Worm (Caenorhabditis elegans) whole organism, L2 larva: Measurements from ENCODE around the gene ceh-37.

Source experiments
- C34F6.9 ChIP-seq: fragments of 150-350 bp; optimal IDR thresholded peaks from 2 replicates; lab custom pipeline; 2014; ENCODE audit warnings: missing biosample characterization, missing genetic modification characterization
- F13H6.1 ChIP-seq: sonication (generic microtip); optimal IDR thresholded peaks from 2 replicates; lab custom pipeline; 2016; ENCODE audit warnings: missing genetic modification characterization, missing compliant biosample characterization
- blmp-1 ChIP-seq: sonication (generic microtip); optimal IDR thresholded peaks from 2 replicates; lab custom pipeline; 2017; ENCODE audit warnings: missing genetic modification characterization, mild to moderate bottlenecking, missing compliant biosample characterization, antibody characterized with exemption, moderate library complexity; ENCODE audit not compliant: insufficient read depth
- ceh-82 ChIP-seq: fragments of 150-350 bp; optimal IDR thresholded peaks from 2 replicates; lab custom pipeline; 2014; ENCODE audit warnings: missing biosample characterization, missing genetic modification characterization
- crh-2 ChIP-seq: sonication (generic microtip); optimal IDR thresholded peaks from 2 replicates; lab custom pipeline; 2017; ENCODE audit warnings: missing biosample characterization, missing genetic modification characterization
- fos-1 ChIP-seq: fragments of 150-350 bp; optimal IDR thresholded peaks from 2 replicates; lab custom pipeline; 2014; ENCODE audit warnings: missing biosample characterization, missing genetic modification characterization
- gmeb-1 ChIP-seq: fragments of 150-350 bp; optimal IDR thresholded peaks from 2 replicates; lab custom pipeline; 2014; ENCODE audit warnings: missing biosample characterization, missing genetic modification characterization
- lin-11 ChIP-seq: fragments of 150-350 bp; sonication (generic microtip); optimal IDR thresholded peaks from 2 replicates; lab custom pipeline; 2014; ENCODE audit warnings: missing biosample characterization, missing genetic modification characterization, inconsistent platforms, mixed read lengths
- lsy-2 ChIP-seq, 2 experiments: fragments of 150-350 bp in 1 of 2; sonication (generic microtip) in 1 of 2; optimal IDR thresholded peaks; 2 replicates each; lab custom pipeline; 2014 to 2017; ENCODE audit warnings: missing biosample characterization in 2 of 2, missing genetic modification characterization in 2 of 2
- mab-5 ChIP-seq: fragments of 150-350 bp; optimal IDR thresholded peaks from 2 replicates; lab custom pipeline; 2014; ENCODE audit warnings: missing biosample characterization, missing genetic modification characterization
- mdl-1 ChIP-seq, 2 experiments: fragments of 150-350 bp in 1 of 2; sonication (generic microtip) in 1 of 2; optimal IDR thresholded peaks; 2 replicates each; lab custom pipeline; 2017; ENCODE audit warnings: missing biosample characterization in 2 of 2, missing genetic modification characterization in 2 of 2
- nhr-11 ChIP-seq: fragments of 150-350 bp; optimal IDR thresholded peaks from 2 replicates; lab custom pipeline; 2014; ENCODE audit warnings: missing biosample characterization, missing genetic modification characterization
- nhr-21 ChIP-seq: fragments of 150-350 bp; optimal IDR thresholded peaks from 2 replicates; lab custom pipeline; 2014; ENCODE audit warnings: missing biosample characterization, missing genetic modification characterization
- nhr-23 ChIP-seq: fragments of 150-350 bp; optimal IDR thresholded peaks from 2 replicates; lab custom pipeline; 2014; ENCODE audit warnings: missing biosample characterization, missing genetic modification reagents, missing genetic modification characterization
- nhr-6 ChIP-seq: fragments of 150-350 bp; optimal IDR thresholded peaks from 2 replicates; lab custom pipeline; 2014; ENCODE audit warnings: missing biosample characterization, missing genetic modification characterization
- nhr-77 ChIP-seq: fragments of 150-350 bp; optimal IDR thresholded peaks from 2 replicates; lab custom pipeline; 2014; ENCODE audit warnings: missing biosample characterization, missing genetic modification characterization
- sem-4 ChIP-seq: fragments of 150-350 bp; optimal IDR thresholded peaks from 2 replicates; lab custom pipeline; 2014; ENCODE audit warnings: missing biosample characterization, missing genetic modification reagents, missing genetic modification characterization
- skn-1 ChIP-seq: sonication (generic microtip); optimal IDR thresholded peaks from 2 replicates; lab custom pipeline; 2017; ENCODE audit warnings: missing biosample characterization, missing genetic modification characterization
- sma-9 ChIP-seq, 2 experiments: fragments of 150-350 bp in 1 of 2; sonication (generic microtip) in 1 of 2; optimal IDR thresholded peaks; 2 replicates each; lab custom pipeline; 2014 to 2016; ENCODE audit warnings: missing genetic modification characterization in 2 of 2, mild to moderate bottlenecking in 1 of 2, missing biosample characterization in 1 of 2, missing compliant biosample characterization in 1 of 2, missing genetic modification reagents in 1 of 2, moderate library complexity in 1 of 2
- unc-55 ChIP-seq: fragments of 150-350 bp; sonication (generic microtip); optimal IDR thresholded peaks from 3 replicates; lab custom pipeline; 2014; ENCODE audit warnings: missing biosample characterization, missing genetic modification reagents, missing genetic modification characterization
- unc-62 ChIP-seq: fragments of 150-350 bp; optimal IDR thresholded peaks from 2 replicates; lab custom pipeline; 2014; ENCODE audit warnings: missing biosample characterization, missing genetic modification reagents, missing genetic modification characterization
- zag-1 ChIP-seq: fragments of 150-350 bp; optimal IDR thresholded peaks from 2 replicates; lab custom pipeline; 2014; ENCODE audit warnings: missing biosample characterization, missing genetic modification characterization
- ztf-11 ChIP-seq: sonication (generic microtip); optimal IDR thresholded peaks from 2 replicates; lab custom pipeline; 2017; ENCODE audit warnings: missing biosample characterization, missing genetic modification characterization
- ztf-4 ChIP-seq: fragments of 150-350 bp; optimal IDR thresholded peaks from 2 replicates; lab custom pipeline; 2014; ENCODE audit warnings: missing biosample characterization, missing genetic modification characterization

Gene ceh-37

DNA sequence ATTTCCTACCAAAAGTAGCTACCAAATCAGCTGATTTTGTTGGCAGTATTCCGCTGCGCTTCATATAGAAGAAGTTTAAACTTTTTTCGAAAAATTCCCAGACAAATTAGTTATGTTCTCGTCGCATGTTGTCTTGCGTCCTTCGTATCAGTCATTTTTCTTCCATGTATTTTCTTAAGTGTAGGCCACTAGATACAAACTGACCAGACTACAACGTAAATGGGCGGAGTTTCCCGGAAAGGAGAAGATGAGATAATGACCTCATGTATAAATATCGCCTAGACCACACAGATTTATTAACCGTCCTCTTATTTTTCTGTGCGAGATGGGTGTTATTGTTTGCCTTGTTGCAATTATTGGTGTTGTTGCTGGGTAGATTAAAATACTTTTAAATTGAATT lies 17.5 kb upstream of the ceh-37 start, which contains the start of gene cyp-13B2:
TSS of gene cyp-13B2 (plus strand) at position 301 of the 400 bp plus-strand sequence.
- TF ChIP-seq crh-2 (tag; lab: Kevin White, UChicago), result no peak
- TF ChIP-seq blmp-1 (tag; lab: Kevin White, UChicago), result no peak

DNA sequence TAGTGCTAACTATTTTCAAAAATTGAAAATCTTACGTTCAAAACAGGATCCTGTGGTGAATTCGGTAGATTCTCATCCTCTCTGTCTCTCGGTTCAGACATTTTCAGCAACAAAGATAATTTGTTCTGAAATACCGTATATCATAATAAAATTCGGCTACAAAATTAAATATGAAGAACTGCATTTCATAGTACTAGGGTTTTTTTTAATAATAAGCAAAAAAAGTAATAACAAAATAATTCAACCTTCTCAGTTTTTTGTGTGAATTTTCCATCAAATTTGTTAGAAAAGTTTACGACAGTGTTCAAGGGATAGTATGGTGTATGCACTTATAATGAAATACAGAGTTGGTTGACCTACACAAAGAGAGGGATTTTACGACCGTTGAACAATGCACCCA lies 15.4 kb upstream of the ceh-37 start, which contains the start of gene K06G5.3:
TSS of gene K06G5.3 (minus strand) at position 101 of the 400 bp plus-strand sequence.
- TF ChIP-seq nhr-77 (tag; lab: Kevin White, UChicago), result no peak
- no peak for TF ChIP-seq lin-11
- TF ChIP-seq sma-9 (GFP tag; optimal IDR thresholded peaks at IDR 0.05; lab: Kevin White, UChicago), result no peak
- TF ChIP-seq sma-9 (tag; optimal IDR thresholded peaks at IDR 0.05; lab: Kevin White, UChicago), result no peak
- no peak for TF ChIP-seq mdl-1 (tag; optimal IDR thresholded peaks at IDR 0.05; lab: Kevin White, UChicago)
- TF ChIP-seq nhr-23 (tag; lab: Kevin White, UChicago), result no peak
- TF ChIP-seq gmeb-1 (tag; lab: Kevin White, UChicago), result no peak
- TF ChIP-seq unc-62, result no peak
- TF ChIP-seq ceh-82 (tag; lab: Kevin White, UChicago), result no peak

DNA sequence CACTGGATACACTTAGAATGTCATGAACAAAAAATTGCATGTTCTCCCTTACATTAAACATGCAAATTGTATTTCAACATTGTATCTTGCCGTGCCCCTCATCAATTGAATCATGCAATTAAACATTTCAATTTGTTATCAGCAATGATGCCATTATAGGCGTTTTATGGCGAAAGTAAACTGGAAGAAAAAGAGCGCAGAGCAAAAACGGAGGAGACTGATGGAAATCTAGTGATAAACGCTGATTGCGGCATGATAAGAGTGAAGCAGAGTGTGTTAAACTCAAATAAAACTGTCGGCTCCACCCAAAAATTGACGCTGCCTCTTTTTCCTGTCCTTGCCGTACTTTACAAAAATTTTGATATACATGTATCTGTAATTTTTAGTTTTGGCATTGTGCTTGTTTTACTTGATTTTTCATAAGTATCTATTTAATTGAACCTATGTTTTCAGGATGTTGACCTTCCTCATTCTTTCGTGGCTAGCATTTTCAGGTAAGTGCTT lies 6.8 kb upstream of the ceh-37 start, which contains the start of gene K06G5.1:
TSS of gene K06G5.1 (plus strand) at position 454 of the 504 bp plus-strand sequence.
- TF ChIP-seq nhr-21 (tag; lab: Kevin White, UChicago) (no peak), fos-1 (peak; percentile 99), skn-1 (tag; lab: Kevin White, UChicago) (peak; percentile 25), sma-9 (GFP tag; optimal IDR thresholded peaks at IDR 0.05; lab: Kevin White, UChicago) (peak; percentile 60), sma-9 (tag; optimal IDR thresholded peaks at IDR 0.05; lab: Kevin White, UChicago) (no peak), F13H6.1 (tag; lab: Kevin White, UChicago) (peak; percentile 21), unc-55 (GFP tag; lab: Kevin White, UChicago) (no peak), crh-2 (tag; lab: Kevin White, UChicago) (peak; percentile 71), gmeb-1 (tag; lab: Kevin White, UChicago) (peak; percentile 35), nhr-6 (tag; lab: Kevin White, UChicago) (no peak)
- TF ChIP-seq, all 48 proteins: peak for 6

DNA sequence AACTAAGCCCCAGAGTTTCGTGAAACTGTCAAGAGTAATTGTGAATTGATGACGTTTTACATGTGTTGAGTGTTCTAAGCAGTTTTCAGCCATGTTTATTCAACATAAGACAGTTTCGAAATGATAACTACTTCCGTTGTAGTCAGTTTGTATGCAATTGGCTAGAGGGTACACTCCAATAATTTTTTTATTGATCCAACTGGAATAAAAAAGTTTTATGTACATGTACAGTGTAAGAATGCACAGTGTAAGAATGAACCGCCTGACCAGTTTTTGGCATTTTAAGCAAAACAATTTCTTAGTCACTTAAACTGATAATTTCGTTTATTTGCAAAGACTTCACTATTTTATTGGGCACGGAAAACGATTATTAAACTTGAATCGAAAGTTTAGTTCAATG lies 5.5 kb upstream of the ceh-37 start:
- TF ChIP-seq fos-1 (peak; percentile 17), skn-1 (tag; lab: Kevin White, UChicago) (no peak)

DNA sequence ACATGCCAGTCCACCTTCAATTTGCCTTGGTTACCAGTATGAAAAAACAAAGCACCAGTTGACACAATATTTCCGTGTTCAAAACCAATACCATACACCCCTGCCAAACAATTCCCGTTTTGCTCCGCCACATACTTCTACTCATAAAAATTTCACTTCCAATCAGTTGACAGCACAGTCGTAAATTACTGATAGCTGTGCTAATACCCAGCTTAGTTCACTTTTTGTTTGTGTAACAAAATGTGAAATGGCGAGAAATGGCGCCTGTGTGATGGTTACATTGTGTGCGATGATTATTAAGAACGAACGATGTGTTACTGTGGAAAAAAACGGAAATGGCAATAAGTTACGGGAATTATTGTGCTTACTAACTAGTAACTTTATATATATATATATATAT lies 1.5 kb downstream of the ceh-37 start:
- no peak for TF ChIP-seq zag-1 (tag; lab: Kevin White, UChicago)
- TF ChIP-seq fos-1, result peak; percentile 67
- no peak for TF ChIP-seq mab-5 (tag; lab: Kevin White, UChicago)
- TF ChIP-seq, all 48 proteins: peak for 1

DNA sequence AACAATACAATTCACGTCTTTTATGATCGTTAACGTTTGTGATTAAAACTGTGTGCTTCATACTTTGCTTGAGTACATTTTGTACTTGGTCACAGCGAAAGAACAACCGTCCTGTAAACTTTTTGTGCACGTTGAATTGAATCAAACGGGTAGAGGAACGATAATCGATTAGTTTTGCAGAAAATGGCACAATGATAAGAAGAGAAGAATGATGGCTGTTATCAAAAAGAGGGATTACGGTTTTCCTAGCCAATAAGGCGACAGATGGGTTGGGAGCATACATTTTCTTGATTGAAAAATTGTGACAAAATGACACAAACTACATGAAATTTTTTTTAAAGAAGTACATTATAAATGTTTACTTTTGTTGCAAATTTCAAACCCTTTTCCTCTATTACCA lies 13.5 kb downstream of the ceh-37 start:
- TF ChIP-seq lsy-2 (tag; optimal IDR thresholded peaks at IDR 0.05; lab: Kevin White, UChicago) (peak in 1 of 2 experiments; percentile 45), C34F6.9 (no peak), fos-1 (peak; percentile 42), gmeb-1 (tag; lab: Kevin White, UChicago) (peak; percentile 32), sma-9 (GFP tag; optimal IDR thresholded peaks at IDR 0.05; lab: Kevin White, UChicago) (peak; percentile 72), sma-9 (tag; optimal IDR thresholded peaks at IDR 0.05; lab: Kevin White, UChicago) (no peak), ztf-4 (tag; lab: Kevin White, UChicago) (no peak), ztf-11 (tag; lab: Kevin White, UChicago) (no peak)

DNA sequence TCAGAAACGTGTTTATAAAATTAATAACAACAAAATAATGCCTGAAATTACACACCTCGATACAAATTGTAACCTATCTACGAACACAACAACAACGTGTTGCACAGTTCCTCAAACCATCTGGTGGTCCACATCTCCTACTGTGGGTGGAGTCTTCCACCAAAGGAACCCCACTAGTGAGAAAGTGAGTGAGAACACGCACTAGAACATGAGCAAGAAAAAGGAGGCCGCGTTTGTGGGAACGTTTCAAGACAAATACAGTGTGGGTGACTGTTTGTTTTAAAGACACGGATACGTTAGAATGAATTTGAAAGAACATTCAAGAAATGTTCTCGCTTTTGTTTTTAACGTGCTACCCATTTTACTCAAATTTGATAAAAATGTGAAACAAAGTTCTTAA lies 21.3 kb downstream of the ceh-37 start, which contains the start of gene ceh-36:
TSS of gene ceh-36 (minus strand) at position 101 of the 400 bp plus-strand sequence.
- no peak for TF ChIP-seq ztf-11 (tag; lab: Kevin White, UChicago)
- TF ChIP-seq sem-4 (tag; lab: Kevin White, UChicago), result no peak
- TF ChIP-seq unc-55 (GFP tag; lab: Kevin White, UChicago), result no peak
- TF ChIP-seq lsy-2 (tag; optimal IDR thresholded peaks at IDR 0.05; lab: Kevin White, UChicago), result no peak
- TF ChIP-seq nhr-11 (tag; lab: Kevin White, UChicago), result no peak
- TF ChIP-seq nhr-23 (tag; lab: Kevin White, UChicago), result no peak
- no peak for TF ChIP-seq F13H6.1 (tag; lab: Kevin White, UChicago)
- TF ChIP-seq sma-9 (GFP tag; optimal IDR thresholded peaks at IDR 0.05; lab: Kevin White, UChicago), result no peak
- TF ChIP-seq sma-9 (tag; optimal IDR thresholded peaks at IDR 0.05; lab: Kevin White, UChicago), result no peak
